Fruit fly (Drosophila melanogaster) whole organism, embryonic: ENCODE results near the gene CG15024.

Source experiments
- Aef1 ChIP-seq: fragments of 200-800 bp; sonication (Bioruptor generic); IDR thresholded peaks from 3 replicates; pipeline ENCODE4 v1.3.6; 2022; ENCODE audit warnings: missing biosample characterization, missing genetic modification characterization
- Blimp-1 ChIP-seq: fragments of 200-800 bp; sonication (Bioruptor generic); optimal IDR thresholded peaks from 3 replicates; lab custom pipeline; 2018; ENCODE audit warnings: missing biosample characterization, missing genetic modification characterization, mild to moderate bottlenecking, moderate library complexity, missing genetic modification reagents
- CG11456 ChIP-seq: fragments of 200-800 bp; sonication (Bioruptor generic); IDR thresholded peaks from 3 replicates; pipeline ENCODE4 v1.3.6; 2022; ENCODE audit warnings: missing biosample characterization, missing genetic modification characterization
- CG12391 ChIP-seq: fragments of 200-800 bp; sonication (Bioruptor generic); optimal IDR thresholded peaks from 3 replicates; lab custom pipeline; 2018; ENCODE audit warnings: missing biosample characterization, mild to moderate bottlenecking, missing genetic modification characterization, moderate library complexity
- CG2116 ChIP-seq: fragments of 200-800 bp; sonication (Bioruptor generic); optimal IDR thresholded peaks from 3 replicates; lab custom pipeline; 2018; ENCODE audit warnings: missing biosample characterization, mild to moderate bottlenecking, missing genetic modification characterization
- CG2712 ChIP-seq: fragments of 200-800 bp; optimal IDR thresholded peaks from 3 replicates; lab custom pipeline; 2019; ENCODE audit warnings: missing biosample characterization, mild to moderate bottlenecking, missing genetic modification characterization, moderate library complexity
- CG4404 ChIP-seq: fragments of 200-800 bp; sonication (Bioruptor generic); IDR thresholded peaks from 2 replicates; pipeline ENCODE4 v1.3.6; 2022; ENCODE audit warnings: missing biosample characterization, missing genetic modification characterization
- CG4730 ChIP-seq: fragments of 200-800 bp; sonication (Bioruptor generic); IDR thresholded peaks from 2 replicates; pipeline ENCODE4 v1.3.6; 2022; ENCODE audit warnings: missing biosample characterization, missing genetic modification characterization
- CG5245 ChIP-seq: fragments of 200-800 bp; sonication (Bioruptor generic); optimal IDR thresholded peaks from 3 replicates; lab custom pipeline; 2016; ENCODE audit warnings: missing biosample characterization, missing genetic modification characterization
- CG8290 ChIP-seq, 3 experiments: fragments of 200-800 bp; sonication (Bioruptor generic); optimal IDR thresholded peaks; 2 replicates each; lab custom pipeline; 2016 to 2019; ENCODE audit warnings: missing biosample characterization in 3 of 3, missing genetic modification characterization in 3 of 3, mild to moderate bottlenecking in 2 of 3, moderate library complexity in 1 of 3
- CG8478 ChIP-seq: fragments of >200 bp; optimal IDR thresholded peaks from 2 replicates; lab custom pipeline; 2018
- D19B ChIP-seq: fragments of 200-800 bp; sonication (Bioruptor generic); optimal IDR thresholded peaks from 2 replicates; lab custom pipeline; 2017; ENCODE audit warnings: missing biosample characterization, mild to moderate bottlenecking, missing genetic modification characterization
- Dbx ChIP-seq: fragments of 200-800 bp; sonication (Bioruptor generic); IDR thresholded peaks from 3 replicates; pipeline ENCODE4 v1.3.6; 2022; ENCODE audit warnings: missing biosample characterization, missing genetic modification characterization
- Doc2 ChIP-seq: fragments of 200-800 bp; sonication (Bioruptor generic); IDR thresholded peaks from 2 replicates; pipeline ENCODE4 v1.3.6; 2022; ENCODE audit warnings: missing biosample characterization, missing genetic modification characterization
- E2f2 ChIP-seq: fragments of 200-800 bp; sonication (Bioruptor generic); IDR thresholded peaks from 2 replicates; pipeline ENCODE4 v1.3.6; 2022; ENCODE audit warnings: missing biosample characterization, missing genetic modification characterization
- ERR ChIP-seq: fragments of 200-800 bp; sonication (Bioruptor generic); optimal IDR thresholded peaks from 2 replicates; lab custom pipeline; 2016; ENCODE audit warnings: missing biosample characterization, missing genetic modification characterization
- Eip74EF ChIP-seq, 2 experiments: fragments of 200-800 bp in 1 of 2; fragments of >200 bp in 1 of 2; sonication (Bioruptor generic) in 1 of 2; optimal IDR thresholded peaks; 2 replicates each; lab custom pipeline; 2017 to 2019; ENCODE audit warnings: missing biosample characterization in 2 of 2, missing genetic modification characterization in 2 of 2, mild to moderate bottlenecking in 1 of 2, moderate library complexity in 1 of 2
- HLH54F ChIP-seq: fragments of 200-800 bp; sonication (Bioruptor generic); optimal IDR thresholded peaks from 3 replicates; lab custom pipeline; 2016; ENCODE audit warnings: missing biosample characterization, missing genetic modification characterization
- HLHmδ ChIP-seq: fragments of 200-800 bp; sonication (Bioruptor generic); optimal IDR thresholded peaks from 2 replicates; lab custom pipeline; 2018; ENCODE audit warnings: missing biosample characterization, mild to moderate bottlenecking, missing genetic modification characterization, moderate library complexity
- MTF-1 ChIP-seq: fragments of 200-800 bp; sonication (Bioruptor generic); optimal IDR thresholded peaks from 2 replicates; lab custom pipeline; 2018; ENCODE audit warnings: missing biosample characterization, mild to moderate bottlenecking, missing genetic modification characterization, borderline replicate concordance
- Med ChIP-seq: fragments of 200-800 bp; sonication (Bioruptor generic); peaks from one replicate; lab custom pipeline; 2016; ENCODE audit warnings: missing biosample characterization, missing genetic modification characterization, mild to moderate bottlenecking, inconsistent platforms, moderate library complexity
- Nf-YA ChIP-seq: fragments of 200-800 bp; sonication (Bioruptor generic); IDR thresholded peaks from 2 replicates; pipeline ENCODE4 v1.3.6; 2022; ENCODE audit warnings: missing biosample characterization, missing genetic modification characterization
- Rfx ChIP-seq: fragments of 200-800 bp; sonication (Bioruptor generic); IDR thresholded peaks from 2 replicates; pipeline ENCODE4 v1.3.6; 2022; ENCODE audit warnings: missing biosample characterization, missing genetic modification characterization
- Six4 ChIP-seq: fragments of 200-800 bp; sonication (Bioruptor generic); optimal IDR thresholded peaks from 2 replicates; lab custom pipeline; 2016; ENCODE audit warnings: missing biosample characterization, missing genetic modification characterization
- Sox100B ChIP-seq: fragments of 200-800 bp; sonication (Bioruptor generic); optimal IDR thresholded peaks from 3 replicates; lab custom pipeline; 2018; ENCODE audit warnings: missing biosample characterization, mild to moderate bottlenecking, missing genetic modification characterization
- Spps ChIP-seq: fragments of 200-800 bp; sonication (Bioruptor generic); optimal IDR thresholded peaks from 2 replicates; lab custom pipeline; 2018; ENCODE audit warnings: missing biosample characterization, mild to moderate bottlenecking, missing genetic modification characterization
- Sry-β ChIP-seq: fragments of 200-800 bp; sonication (Bioruptor generic); optimal IDR thresholded peaks from 2 replicates; lab custom pipeline; 2018; ENCODE audit warnings: missing biosample characterization, mild to moderate bottlenecking, missing genetic modification characterization, moderate library complexity
- abd-A ChIP-seq: fragments of 200-800 bp; sonication (Bioruptor generic); optimal IDR thresholded peaks from 3 replicates; lab custom pipeline; 2019; ENCODE audit warnings: missing biosample characterization, mild to moderate bottlenecking, missing genetic modification characterization, moderate library complexity
- ase ChIP-seq: fragments of 200-800 bp; sonication (Bioruptor generic); IDR thresholded peaks from 3 replicates; pipeline ENCODE4 v1.3.6; 2022; ENCODE audit warnings: missing biosample characterization, missing genetic modification characterization
- az2 ChIP-seq: fragments of 200-800 bp; sonication (Bioruptor generic); optimal IDR thresholded peaks from 3 replicates; lab custom pipeline; 2016; ENCODE audit warnings: missing biosample characterization, missing genetic modification characterization
- br ChIP-seq: fragments of >200 bp; optimal IDR thresholded peaks from 2 replicates; lab custom pipeline; 2017
- caup ChIP-seq: fragments of 200-800 bp; sonication (Bioruptor generic); optimal IDR thresholded peaks from 3 replicates; lab custom pipeline; 2017; ENCODE audit warnings: missing biosample characterization, mild to moderate bottlenecking, missing genetic modification characterization, moderate library complexity; ENCODE audit not compliant: severe bottlenecking
- ci ChIP-seq: fragments of 200-800 bp; sonication (Bioruptor generic); IDR thresholded peaks from 3 replicates; pipeline ENCODE4 v1.3.6; 2022; ENCODE audit warnings: missing biosample characterization, missing genetic modification characterization
- ewg ChIP-seq: fragments of 200-800 bp; sonication (Bioruptor generic); optimal IDR thresholded peaks from 3 replicates; lab custom pipeline; 2017; ENCODE audit warnings: mild to moderate bottlenecking, missing biosample characterization, missing genetic modification reagents, missing genetic modification characterization
- fd64A ChIP-seq: fragments of 200-800 bp; sonication (Bioruptor generic); optimal IDR thresholded peaks from 3 replicates; lab custom pipeline; 2018; ENCODE audit warnings: missing biosample characterization, mild to moderate bottlenecking, missing genetic modification characterization
- h ChIP-seq: fragments of >200 bp; optimal IDR thresholded peaks from 2 replicates; lab custom pipeline; 2017
- ham ChIP-seq: fragments of 200-800 bp; sonication (Bioruptor generic); IDR thresholded peaks from 2 replicates; pipeline ENCODE4 v1.3.6; 2022; ENCODE audit warnings: missing biosample characterization, missing genetic modification characterization
- jigr1 ChIP-seq: fragments of 200-800 bp; sonication (Bioruptor generic); IDR thresholded peaks from 3 replicates; pipeline ENCODE4 v1.3.6; 2022; ENCODE audit warnings: missing biosample characterization, missing genetic modification characterization
- knrl ChIP-seq: fragments of 200-800 bp; sonication (Bioruptor generic); IDR thresholded peaks from 3 replicates; pipeline ENCODE4 v1.3.6; 2022; ENCODE audit warnings: missing biosample characterization, missing genetic modification characterization; ENCODE audit not compliant: partially characterized antibody
- lov ChIP-seq, 2 experiments: fragments of 200-800 bp in 1 of 2; fragments of >200 bp in 1 of 2; sonication (Bioruptor generic) in 1 of 2; IDR thresholded peaks in 1 of 2; optimal IDR thresholded peaks in 1 of 2; 2 replicates in 1 of 2; 3 replicates in 1 of 2; pipeline versions ENCODE4 v1.3.6 to Lab custom; 2017 to 2022; ENCODE audit warnings: missing biosample characterization in 1 of 2, missing genetic modification characterization in 1 of 2
- mirr ChIP-seq: fragments of 200-800 bp; sonication (Bioruptor generic); optimal IDR thresholded peaks from 3 replicates; lab custom pipeline; 2018; ENCODE audit warnings: missing biosample characterization, mild to moderate bottlenecking, missing genetic modification characterization
- nom ChIP-seq: fragments of 200-800 bp; sonication (Bioruptor generic); optimal IDR thresholded peaks from 2 replicates; lab custom pipeline; 2017; ENCODE audit warnings: missing biosample characterization, missing genetic modification characterization, mild to moderate bottlenecking, moderate library complexity, missing genetic modification reagents
- oc ChIP-seq: fragments of 200-800 bp; sonication (Bioruptor generic); optimal IDR thresholded peaks from 2 replicates; lab custom pipeline; 2018; ENCODE audit warnings: missing biosample characterization, mild to moderate bottlenecking, missing genetic modification characterization, moderate library complexity
- otp ChIP-seq: fragments of 200-800 bp; sonication (Bioruptor generic); IDR thresholded peaks from 3 replicates; pipeline ENCODE4, ENCODE4 v1.3.6; 2022; ENCODE audit warnings: missing biosample characterization, missing genetic modification characterization
- pum ChIP-seq: fragments of 200-800 bp; sonication (Bioruptor generic); optimal IDR thresholded peaks from 2 replicates; lab custom pipeline; 2016; ENCODE audit warnings: missing biosample characterization, missing genetic modification characterization
- ro ChIP-seq: fragments of 200-800 bp; sonication (Bioruptor generic); IDR thresholded peaks from 2 replicates; pipeline ENCODE4 v1.3.6; 2022; ENCODE audit warnings: missing biosample characterization, missing genetic modification characterization
- slou ChIP-seq: fragments of 200-800 bp; sonication (Bioruptor generic); optimal IDR thresholded peaks from 3 replicates; lab custom pipeline; 2016; ENCODE audit warnings: missing biosample characterization, missing genetic modification characterization
- tin ChIP-seq: fragments of 200-800 bp; sonication (Bioruptor generic); optimal IDR thresholded peaks from 3 replicates; lab custom pipeline; 2016; ENCODE audit warnings: missing biosample characterization, missing genetic modification characterization
- usp ChIP-seq: fragments of >200 bp; optimal IDR thresholded peaks from 2 replicates; lab custom pipeline; 2017; ENCODE audit warnings: missing biosample characterization, missing genetic modification characterization
- wor ChIP-seq: fragments of 200-800 bp; sonication (Bioruptor generic); IDR thresholded peaks from 2 replicates; pipeline ENCODE4 v1.3.6; 2022; ENCODE audit warnings: missing biosample characterization, missing genetic modification characterization
- zf30C ChIP-seq: fragments of 200-800 bp; sonication (Bioruptor generic); optimal IDR thresholded peaks from 3 replicates; lab custom pipeline; 2018; ENCODE audit warnings: missing biosample characterization, mild to moderate bottlenecking, missing genetic modification characterization

The CG15024 gene

DNA sequence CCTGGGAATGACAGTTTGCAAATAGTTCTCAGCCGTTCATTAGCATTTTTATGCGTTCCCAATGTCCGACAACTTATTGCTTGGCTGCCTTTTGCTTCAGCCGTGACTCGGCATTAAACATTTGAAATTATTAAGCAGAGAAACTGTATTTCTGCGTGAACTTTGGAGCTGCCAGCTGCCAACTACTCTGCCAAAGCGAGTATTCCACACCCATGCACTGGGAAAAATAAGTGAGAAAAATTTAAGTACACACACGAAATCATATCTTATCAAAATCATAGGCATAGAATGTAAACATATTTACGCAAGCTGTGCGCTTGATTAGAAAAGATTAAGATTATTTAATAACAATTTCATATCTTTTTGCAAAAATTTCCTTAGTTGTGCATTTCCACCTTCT, 50.6 kb downstream of the CG15024 start (continued):
- no peak for TF ChIP-seq CG5245
- peak; percentile 84 for TF ChIP-seq Rfx (GFP tag; lab: Robert Waterston, UW)
- peak; percentile 72; the same call in 2 of the 3 replicates for TF ChIP-seq otp (GFP tag; lab: Robert Waterston, UW)
- peak; percentile 64; the same call in 2 of the 3 replicates for TF ChIP-seq Dbx (GFP tag; lab: Robert Waterston, UW)
- TF ChIP-seq ewg (GFP tag; lab: Kevin White, UChicago): no peak
- TF ChIP-seq CG11456 (GFP tag; lab: Robert Waterston, UW): peak; percentile 75
- no peak for TF ChIP-seq Sox100B (GFP tag; lab: Kevin White, UChicago)
- 0 out of 2 replicates have a peak, but pooled peaks have one; percentile 55 for TF ChIP-seq Doc2 (GFP tag; lab: Robert Waterston, UW)
- no peak for TF ChIP-seq ham (GFP tag; lab: Robert Waterston, UW)
- TF ChIP-seq ase: peak; percentile 55; the same call in 1 of the 3 replicates
- peak; percentile 62 for TF ChIP-seq mirr (GFP tag; lab: Kevin White, UChicago)
- no peak for TF ChIP-seq br (lab: Kevin White, UChicago)
- TF ChIP-seq MTF-1: no peak
- TF ChIP-seq CG2712 (tag; lab: Kevin White, UChicago): no peak
- peak; percentile 20 for TF ChIP-seq slou (GFP tag; lab: Kevin White, UChicago)
- TF ChIP-seq fd64A: no peak
- no peak for TF ChIP-seq h (lab: Kevin White, UChicago)
- peak; percentile 80 for TF ChIP-seq ci (GFP tag; lab: Robert Waterston, UW)
- no peak for TF ChIP-seq CG2116
- TF ChIP-seq HLH54F (GFP tag; lab: Kevin White, UChicago): peak; percentile 23
- no peak for TF ChIP-seq oc
- TF ChIP-seq HLHmδ (GFP tag; lab: Kevin White, UChicago): no peak
- no peak for TF ChIP-seq CG4730 (GFP tag; lab: Robert Waterston, UW)
- no peak for TF ChIP-seq CG8478 (lab: Kevin White, UChicago)
- TF ChIP-seq tin (GFP tag; lab: Kevin White, UChicago): peak; percentile 3
- no peak for TF ChIP-seq lov (optimal IDR thresholded peaks at IDR 0.05; lab: Kevin White, UChicago)
- no peak for TF ChIP-seq lov (GFP tag; IDR thresholded peaks at IDR 0.05; lab: Robert Waterston, UW)
- peak; percentile 34; the same call in 1 of the 2 replicates for TF ChIP-seq CG4404
- no peak for TF ChIP-seq jigr1 (GFP tag; lab: Robert Waterston, UW)
- TF ChIP-seq Med (GFP tag; lab: Kevin White, UChicago): peak; percentile 91
- no peak for TF ChIP-seq Nf-YA
- TF ChIP-seq caup (GFP tag; lab: Kevin White, UChicago): peak; percentile 37
- TF ChIP-seq E2f2: no peak
- TF ChIP-seq Blimp-1: no peak
- TF ChIP-seq nom (GFP tag; lab: Kevin White, UChicago): no peak
- no peak for TF ChIP-seq Sry-β (GFP tag; lab: Kevin White, UChicago)
- peak; percentile 25 for TF ChIP-seq az2 (GFP tag; lab: Kevin White, UChicago)
- TF ChIP-seq CG12391: peak; percentile 27
- peak; percentile 47 for TF ChIP-seq zf30C (GFP tag; lab: Kevin White, UChicago)
- TF ChIP-seq ro (GFP tag; lab: Robert Waterston, UW): no peak
- TF ChIP-seq knrl: no peak
- TF ChIP-seq abd-A (tag; lab: Kevin White, UChicago): no peak
- TF ChIP-seq ERR (GFP tag; lab: Kevin White, UChicago): no peak
- no peak for TF ChIP-seq CG8290 (GFP tag; optimal IDR thresholded peaks at IDR 0.05; lab: Kevin White, UChicago)
- TF ChIP-seq CG8290 (tag; optimal IDR thresholded peaks at IDR 0.05; lab: Kevin White, UChicago): peak in 1 of 2 experiments; percentile 63
- TF ChIP-seq Spps (tag; lab: Kevin White, UChicago): no peak
- no peak for TF ChIP-seq D19B (GFP tag; lab: Kevin White, UChicago)
- peak in 1 of 2 experiments; percentile 5 for TF ChIP-seq Eip74EF (GFP tag; optimal IDR thresholded peaks at IDR 0.05; lab: Kevin White, UChicago)
- peak; percentile 57 for TF ChIP-seq wor (GFP tag; lab: Robert Waterston, UW)
- TF ChIP-seq pum (GFP tag; lab: Kevin White, UChicago): no peak
- peak; percentile 72 for TF ChIP-seq Aef1 (GFP tag; lab: Robert Waterston, UW)
- TF ChIP-seq Six4 (GFP tag; lab: Kevin White, UChicago): no peak
- no peak for TF ChIP-seq usp
